Worm (Caenorhabditis elegans): Measurements from ENCODE around the gene mnk-1.

ce11 chrII:10584036-10584435 lies 29.2 kb upstream of the mnk-1 start, which contains the start of gene algn-9:
- TF ChIP-seq mab-9 (GFP tag; IDR thresholded peaks at IDR 0.05): no peak
- no peak for TF ChIP-seq xbp-1 (tag; optimal IDR thresholded peaks at IDR 0.05)
- no peak for TF ChIP-seq nhr-76 (tag; optimal IDR thresholded peaks at IDR 0.05)
- no peak for TF ChIP-seq aly-2 (tag; optimal IDR thresholded peaks at IDR 0.05)
- TF ChIP-seq egl-27 (tag; optimal IDR thresholded peaks at IDR 0.05): no peak
- TF ChIP-seq ztf-11 (tag; optimal IDR thresholded peaks at IDR 0.05): no peak
- TF ChIP-seq unc-130 (tag; optimal IDR thresholded peaks at IDR 0.05): no peak
- TF ChIP-seq sox-4 (tag; optimal IDR thresholded peaks at IDR 0.05): no peak
